Fruit fly (Drosophila melanogaster): Measurements from ENCODE around the gene CG44001.

dm6 chr2L:5001582-5001929 is 41.5 kb upstream of the CG44001 start:
- TF ChIP-seq pan (optimal IDR thresholded peaks at IDR 0.05) (no peak), usp (GFP tag; optimal IDR thresholded peaks at IDR 0.05) (no peak), psq (optimal IDR thresholded peaks at IDR 0.05) (no peak), Dll (optimal IDR thresholded peaks at IDR 0.05) (no peak)
